Worm (Caenorhabditis elegans) whole organism, L1 larva: Measurements from ENCODE around the gene F08F8.6.
A peak's percentile ranks its signal among the peaks of the same experiment; 100 is the strongest.

Experiments used
- C04F5.9 ChIP-seq: sonication (generic microtip); optimal IDR thresholded peaks from 2 replicates; lab custom pipeline; 2016; ENCODE audit warnings: missing genetic modification characterization, missing compliant biosample characterization
- Y116A8C.19 ChIP-seq: sonication (generic microtip); optimal IDR thresholded peaks from 2 replicates; lab custom pipeline; 2016; ENCODE audit warnings: missing compliant biosample characterization, missing genetic modification characterization, borderline replicate concordance
- aha-1 ChIP-seq: fragments of 150-350 bp; optimal IDR thresholded peaks from 2 replicates; lab custom pipeline; 2014; ENCODE audit warnings: missing biosample characterization, missing genetic modification characterization
- ceh-63 ChIP-seq: fragments of 200-800 bp; sonication (Bioruptor generic); optimal IDR thresholded peaks from 2 replicates; lab custom pipeline; 2018; ENCODE audit warnings: mild to moderate bottlenecking, missing genetic modification characterization, missing compliant biosample characterization
- ceh-8 ChIP-seq: fragments of 200-800 bp; sonication (Bioruptor generic); optimal IDR thresholded peaks from 2 replicates; lab custom pipeline; 2018; ENCODE audit warnings: mild to moderate bottlenecking, missing genetic modification characterization, moderate library complexity, missing compliant biosample characterization
- ceh-88 ChIP-seq: fragments of 200-800 bp; sonication (Bioruptor generic); IDR thresholded peaks from 2 replicates; pipeline ENCODE4 v1.3.6; 2022; ENCODE audit warnings: missing genetic modification characterization, missing compliant biosample characterization
- efl-3 ChIP-seq: fragments of 200-800 bp; sonication (Bioruptor generic); optimal IDR thresholded peaks from 2 replicates; lab custom pipeline; 2018; ENCODE audit warnings: mild to moderate bottlenecking, missing genetic modification characterization, missing compliant biosample characterization
- egl-13 ChIP-seq: sonication (generic microtip); optimal IDR thresholded peaks from 2 replicates; lab custom pipeline; 2016; ENCODE audit warnings: missing genotype, missing genetic modification reagents, missing genetic modification characterization, missing compliant biosample characterization
- ets-5 ChIP-seq: fragments of 200-800 bp; sonication (Bioruptor generic); IDR thresholded peaks from 2 replicates; pipeline ENCODE4 v1.3.6; 2022; ENCODE audit warnings: missing genetic modification characterization, missing compliant biosample characterization
- hlh-17 ChIP-seq: fragments of 200-800 bp; sonication (Bioruptor generic); optimal IDR thresholded peaks from 2 replicates; lab custom pipeline; 2018; ENCODE audit warnings: missing genetic modification characterization, mild to moderate bottlenecking, missing compliant biosample characterization, moderate library complexity, borderline replicate concordance
- hpl-2 ChIP-seq: fragments of 150-350 bp; optimal IDR thresholded peaks from 2 replicates; lab custom pipeline; 2014; ENCODE audit warnings: missing biosample characterization, missing genetic modification reagents, missing genetic modification characterization
- irx-1 ChIP-seq: sonication (generic microtip); optimal IDR thresholded peaks from 2 replicates; lab custom pipeline; 2016; ENCODE audit warnings: missing genetic modification characterization, missing compliant biosample characterization
- jun-1 ChIP-seq: fragments of 150-350 bp; optimal IDR thresholded peaks from 2 replicates; lab custom pipeline; 2014; ENCODE audit warnings: missing biosample characterization, missing genetic modification reagents, missing genetic modification characterization
- lin-13 ChIP-seq: fragments of 150-350 bp; optimal IDR thresholded peaks from 2 replicates; lab custom pipeline; 2014; ENCODE audit warnings: missing biosample characterization, missing genetic modification reagents, missing genetic modification characterization
- lir-3 ChIP-seq: sonication (generic microtip); optimal IDR thresholded peaks from 2 replicates; lab custom pipeline; 2016; ENCODE audit warnings: mild to moderate bottlenecking, missing genetic modification characterization, moderate library complexity, missing compliant biosample characterization; ENCODE audit not compliant: poor library complexity
- mef-2 ChIP-seq: fragments of 150-350 bp; optimal IDR thresholded peaks from 2 replicates; lab custom pipeline; 2014; ENCODE audit warnings: missing biosample characterization, missing genetic modification characterization
- nhr-19 ChIP-seq: fragments of 200-800 bp; sonication (Bioruptor generic); conservative IDR thresholded peaks from 2 replicates; pipeline ENCODE4 v1.3.6; 2022; ENCODE audit warnings: missing genetic modification characterization, missing compliant biosample characterization
- nhr-20 ChIP-seq: sonication (generic microtip); optimal IDR thresholded peaks from 2 replicates; lab custom pipeline; 2016; ENCODE audit warnings: mild to moderate bottlenecking, missing genetic modification characterization, missing compliant biosample characterization
- nhr-237 ChIP-seq: fragments of 150-350 bp; optimal IDR thresholded peaks from 2 replicates; lab custom pipeline; 2014; ENCODE audit warnings: missing biosample characterization, missing genetic modification characterization
- nhr-47 ChIP-seq: sonication (generic microtip); optimal IDR thresholded peaks from 2 replicates; lab custom pipeline; 2016; ENCODE audit warnings: mild to moderate bottlenecking, missing genetic modification characterization, moderate library complexity, missing compliant biosample characterization
- nhr-71 ChIP-seq: sonication (generic microtip); optimal IDR thresholded peaks from 2 replicates; lab custom pipeline; 2016; ENCODE audit warnings: mild to moderate bottlenecking, missing genetic modification characterization, moderate library complexity, missing compliant biosample characterization
- nhr-76 ChIP-seq: sonication (generic microtip); optimal IDR thresholded peaks from 2 replicates; lab custom pipeline; 2017; ENCODE audit warnings: missing biosample characterization, missing genetic modification characterization
- nhr-84 ChIP-seq: sonication (generic microtip); optimal IDR thresholded peaks from 2 replicates; lab custom pipeline; 2017; ENCODE audit warnings: missing biosample characterization, missing genetic modification characterization
- nhr-90 ChIP-seq: sonication (generic microtip); optimal IDR thresholded peaks from 2 replicates; lab custom pipeline; 2016; ENCODE audit warnings: mild to moderate bottlenecking, missing genetic modification characterization, missing compliant biosample characterization; ENCODE audit not compliant: poor library complexity
- snu-23 ChIP-seq: sonication (generic microtip); optimal IDR thresholded peaks from 2 replicates; lab custom pipeline; 2016; ENCODE audit warnings: missing genetic modification characterization, missing compliant biosample characterization
- sup-37 ChIP-seq: fragments of 200-800 bp; sonication (Bioruptor generic); optimal IDR thresholded peaks from 2 replicates; lab custom pipeline; 2018; ENCODE audit warnings: mild to moderate bottlenecking, missing genetic modification characterization, missing compliant biosample characterization
- tbx-2 ChIP-seq: sonication (generic microtip); optimal IDR thresholded peaks from 2 replicates; lab custom pipeline; 2016; ENCODE audit warnings: missing genetic modification characterization, missing compliant biosample characterization
- unc-30 ChIP-seq: sonication (generic microtip); optimal IDR thresholded peaks from 2 replicates; lab custom pipeline; 2017; ENCODE audit warnings: missing biosample characterization, missing genetic modification characterization
- unc-62 ChIP-seq: fragments of 150-350 bp; optimal IDR thresholded peaks from 2 replicates; lab custom pipeline; 2014; ENCODE audit warnings: missing biosample characterization, missing genetic modification reagents, missing genetic modification characterization
- unc-86 ChIP-seq: sonication (generic microtip); optimal IDR thresholded peaks from 2 replicates; lab custom pipeline; 2016; ENCODE audit warnings: missing genetic modification characterization, missing compliant biosample characterization
- vab-15 ChIP-seq: sonication (generic microtip); optimal IDR thresholded peaks from 2 replicates; lab custom pipeline; 2017; ENCODE audit warnings: missing genotype, mild to moderate bottlenecking, missing genetic modification characterization, missing compliant biosample characterization
- zag-1 ChIP-seq: fragments of 150-350 bp; optimal IDR thresholded peaks from 2 replicates; lab custom pipeline; 2014; ENCODE audit warnings: missing biosample characterization, missing genetic modification characterization
- zip-4 ChIP-seq: fragments of 200-800 bp; sonication (Bioruptor generic); optimal IDR thresholded peaks from 2 replicates; lab custom pipeline; 2018; ENCODE audit warnings: mild to moderate bottlenecking, missing genetic modification characterization, moderate library complexity, missing compliant biosample characterization
- ztf-11 ChIP-seq, 2 experiments: sonication (generic microtip); optimal IDR thresholded peaks; 2 replicates each; lab custom pipeline; 2016 to 2017; ENCODE audit warnings: missing genetic modification characterization in 2 of 2, missing biosample characterization in 1 of 2, missing compliant biosample characterization in 1 of 2

F08F8.6 gene

DNA sequence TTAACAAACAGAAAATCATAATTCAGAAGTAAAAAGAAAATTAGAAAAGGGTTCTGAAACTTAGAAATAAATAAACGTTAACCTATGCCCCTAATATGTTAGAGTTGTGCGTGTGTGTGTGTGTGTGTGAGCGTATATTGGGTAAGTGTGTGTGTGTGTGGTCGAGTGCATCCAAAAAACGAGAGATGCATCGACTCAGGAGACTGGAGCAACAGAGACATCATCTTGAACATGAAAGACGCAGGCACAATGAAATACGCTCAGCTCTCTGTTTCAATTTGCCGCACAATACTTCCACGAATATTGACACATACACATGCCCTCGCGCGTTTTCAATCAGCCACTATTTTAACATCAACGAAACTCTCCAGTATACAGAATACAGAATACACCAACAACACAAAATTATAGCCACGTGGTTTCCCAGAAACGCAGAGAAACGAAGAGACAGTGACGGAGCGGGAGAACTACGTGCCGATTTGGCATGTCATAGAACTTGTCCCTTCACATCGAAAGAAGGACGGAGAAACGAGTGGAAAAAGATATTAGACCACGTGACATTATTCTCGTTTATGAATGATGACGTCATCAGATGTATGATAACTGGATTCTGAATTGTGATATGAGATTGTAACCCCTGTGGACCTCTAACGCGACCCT lies 32.8 kb downstream of the F08F8.6 start (continued):
- TF ChIP-seq hpl-2 (GFP tag; lab: Kevin White, UChicago) (peak; percentile 31), ceh-88 (GFP tag; lab: Robert Waterston, UW) (no peak), unc-30 (tag; lab: Kevin White, UChicago) (no peak), nhr-237 (tag; lab: Kevin White, UChicago) (peak; percentile 13)
- TF ChIP-seq, all 84 proteins: peak for 40

DNA sequence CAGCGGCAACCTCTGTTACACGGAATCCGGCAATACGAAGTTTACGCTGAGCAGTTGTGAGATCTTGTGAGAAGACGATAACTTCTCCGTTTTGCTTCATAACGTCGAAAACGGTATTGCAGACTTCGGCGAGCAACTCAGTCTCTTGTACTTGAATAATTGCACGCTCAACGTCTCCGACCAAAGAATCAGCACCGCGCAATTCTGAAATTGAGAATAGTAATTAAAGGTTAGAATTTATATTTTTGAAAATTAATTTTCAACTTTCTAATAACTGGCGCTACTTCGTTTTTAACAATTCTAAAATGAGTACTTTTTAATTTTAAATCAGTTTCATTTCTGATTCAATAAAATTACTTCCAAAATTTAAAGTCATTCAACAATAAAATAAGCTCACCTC lies 35.0 kb downstream of the F08F8.6 start:
- TF ChIP-seq tbx-2 (tag; lab: Kevin White, UChicago), result no peak
- no peak for TF ChIP-seq nhr-20
- TF ChIP-seq zag-1, result no peak
- TF ChIP-seq ceh-63 (GFP tag; lab: Kevin White, UChicago), result no peak
- TF ChIP-seq nhr-76 (tag; lab: Kevin White, UChicago), result no peak
- no peak for TF ChIP-seq lin-13 (GFP tag; lab: Kevin White, UChicago)
- no peak for TF ChIP-seq mef-2
- TF ChIP-seq Y116A8C.19 (tag; lab: Kevin White, UChicago), result no peak
- no peak for TF ChIP-seq nhr-47
- no peak for TF ChIP-seq lir-3 (tag; lab: Kevin White, UChicago)
- TF ChIP-seq egl-13 (tag; lab: Kevin White, UChicago), result no peak
- no peak for TF ChIP-seq C04F5.9 (tag; lab: Kevin White, UChicago)
- no peak for TF ChIP-seq nhr-84 (tag; lab: Kevin White, UChicago)
- no peak for TF ChIP-seq irx-1 (tag; lab: Kevin White, UChicago)
- no peak for TF ChIP-seq ceh-8 (GFP tag; lab: Kevin White, UChicago)
- TF ChIP-seq ets-5, result no peak
- TF ChIP-seq, all 84 proteins: peak for 0

DNA sequence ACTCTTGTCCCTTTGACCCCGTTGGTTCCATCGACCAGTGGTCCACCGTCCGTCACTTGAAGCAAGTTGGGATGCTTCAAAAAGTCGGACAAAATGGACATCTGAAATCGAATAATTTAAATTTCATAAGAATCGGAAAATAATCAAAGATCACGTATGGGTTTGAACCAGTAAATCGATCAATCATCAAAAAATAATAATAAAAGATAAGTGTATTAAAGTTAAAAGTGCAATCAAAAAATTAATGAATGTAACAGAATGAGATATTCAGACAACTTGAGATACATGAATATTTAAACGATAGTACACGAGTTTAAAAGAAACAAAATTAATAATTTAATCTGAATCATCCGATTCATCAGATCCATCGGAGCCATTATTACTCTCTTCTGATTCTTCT lies 35.5 kb downstream of the F08F8.6 start, which contains the start of gene T20B12.7:
Gene T20B12.7 (minus strand): TSS at position 101 of the 400 bp plus-strand sequence.
- no peak for TF ChIP-seq sup-37 (GFP tag; lab: Kevin White, UChicago)
- TF ChIP-seq ceh-88 (GFP tag; lab: Robert Waterston, UW), result no peak
- TF ChIP-seq efl-3 (GFP tag; lab: Kevin White, UChicago), result no peak
- no peak for TF ChIP-seq nhr-19 (GFP tag; lab: Robert Waterston, UW)
- TF ChIP-seq snu-23 (GFP tag; lab: Kevin White, UChicago), result no peak
- no peak for TF ChIP-seq zag-1
- no peak for TF ChIP-seq nhr-71
- no peak for TF ChIP-seq aha-1 (tag; lab: Kevin White, UChicago)
- TF ChIP-seq jun-1 (tag; lab: Kevin White, UChicago), result no peak
- no peak for TF ChIP-seq ceh-63 (GFP tag; lab: Kevin White, UChicago)
- TF ChIP-seq unc-62 (GFP tag; lab: Kevin White, UChicago), result no peak
- TF ChIP-seq nhr-90 (tag; lab: Kevin White, UChicago), result no peak
- TF ChIP-seq hlh-17, result no peak
- no peak for TF ChIP-seq unc-86 (tag; lab: Kevin White, UChicago)
- TF ChIP-seq ztf-11 (tag; optimal IDR thresholded peaks at IDR 0.05; lab: Kevin White, UChicago), result no peak
- no peak for TF ChIP-seq vab-15
- TF ChIP-seq zip-4, result no peak

DNA sequence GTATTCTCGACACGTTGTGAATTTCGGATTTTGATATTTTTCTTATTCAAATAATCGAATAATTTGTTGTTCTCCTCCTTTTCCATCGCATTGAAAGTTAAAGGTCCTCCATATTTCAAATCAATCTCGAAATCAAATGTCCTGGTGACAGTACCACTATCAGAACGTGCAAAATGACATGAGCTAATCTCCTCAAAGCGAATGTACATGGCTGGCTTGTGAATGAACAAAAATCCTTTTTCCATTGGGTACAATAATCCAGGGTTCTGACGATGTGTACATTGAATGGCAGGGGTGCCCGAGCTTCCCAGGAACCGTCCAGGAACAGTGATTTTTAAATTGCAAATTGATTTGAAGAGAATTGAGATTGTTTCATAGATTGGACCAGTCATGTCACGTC lies 36.6 kb downstream of the F08F8.6 start:
- no peak for TF ChIP-seq nhr-76 (tag; lab: Kevin White, UChicago)
- TF ChIP-seq ceh-8 (GFP tag; lab: Kevin White, UChicago), result no peak
